Fruit fly (Drosophila melanogaster) whole organism, embryonic: ENCODE measurements around the gene CG42795.
A peak's percentile ranks its signal among the peaks of the same experiment; 100 is the strongest.

Experiments
- Antp ChIP-seq: fragments of 200-800 bp; sonication (Bioruptor generic); optimal IDR thresholded peaks from 3 replicates; lab custom pipeline; 2016; ENCODE audit warnings: missing biosample characterization, missing genetic modification characterization
- Atf6 ChIP-seq: fragments of 200-800 bp; sonication (Bioruptor generic); IDR thresholded peaks from 2 replicates; pipeline ENCODE4 v1.3.6; 2022; ENCODE audit warnings: missing biosample characterization, missing genetic modification characterization
- CG10462 ChIP-seq: fragments of 200-800 bp; sonication (Bioruptor generic); optimal IDR thresholded peaks from 2 replicates; lab custom pipeline; 2016; ENCODE audit warnings: missing biosample characterization, missing genetic modification characterization
- CG11723 ChIP-seq: fragments of 200-800 bp; sonication (Bioruptor generic); optimal IDR thresholded peaks from 2 replicates; lab custom pipeline; 2017; ENCODE audit warnings: missing biosample characterization, mild to moderate bottlenecking, missing genetic modification characterization
- CG12219 ChIP-seq: fragments of 200-800 bp; sonication (Bioruptor generic); optimal IDR thresholded peaks from 3 replicates; lab custom pipeline; 2018; ENCODE audit warnings: missing biosample characterization, mild to moderate bottlenecking, missing genetic modification characterization
- CG12299 ChIP-seq: fragments of 200-800 bp; sonication (Bioruptor generic); optimal IDR thresholded peaks from 2 replicates; lab custom pipeline; 2018; ENCODE audit warnings: missing biosample characterization, mild to moderate bottlenecking, missing genetic modification characterization
- CG12942 ChIP-seq: fragments of 200-800 bp; sonication (Bioruptor generic); optimal IDR thresholded peaks from 3 replicates; lab custom pipeline; 2016; ENCODE audit warnings: missing biosample characterization, missing genetic modification characterization
- CG16863 ChIP-seq: fragments of 200-800 bp; sonication (Bioruptor generic); optimal IDR thresholded peaks from 3 replicates; lab custom pipeline; 2016; ENCODE audit warnings: missing biosample characterization, missing genetic modification characterization
- CG18262 ChIP-seq: fragments of 200-800 bp; optimal IDR thresholded peaks from 3 replicates; lab custom pipeline; 2019; ENCODE audit warnings: missing biosample characterization, mild to moderate bottlenecking, missing genetic modification characterization, moderate library complexity
- CG2875 ChIP-seq: fragments of 200-800 bp; sonication (Bioruptor generic); optimal IDR thresholded peaks from 2 replicates; lab custom pipeline; 2017; ENCODE audit warnings: missing biosample characterization, mild to moderate bottlenecking, missing genetic modification characterization, missing genetic modification reagents
- CG30403 ChIP-seq: fragments of 200-800 bp; sonication (Bioruptor generic); optimal IDR thresholded peaks from 3 replicates; lab custom pipeline; 2016; ENCODE audit warnings: missing biosample characterization, missing genetic modification characterization
- CG30431 ChIP-seq: fragments of 200-800 bp; sonication (Bioruptor generic); optimal IDR thresholded peaks from 2 replicates; lab custom pipeline; 2017; ENCODE audit warnings: missing biosample characterization, missing genetic modification characterization
- CG32532 ChIP-seq: fragments of 200-800 bp; sonication (Bioruptor generic); IDR thresholded peaks from 2 replicates; pipeline ENCODE4 v1.3.6; 2022; ENCODE audit warnings: missing biosample characterization, missing genetic modification characterization
- CG32767 ChIP-seq: fragments of 200-800 bp; sonication (Bioruptor generic); IDR thresholded peaks from 2 replicates; pipeline ENCODE4 v1.3.6; 2022; ENCODE audit warnings: missing biosample characterization, missing genetic modification characterization
- CG4730 ChIP-seq: fragments of 200-800 bp; sonication (Bioruptor generic); IDR thresholded peaks from 2 replicates; pipeline ENCODE4 v1.3.6; 2022; ENCODE audit warnings: missing biosample characterization, missing genetic modification characterization
- CG6654 ChIP-seq: fragments of 200-800 bp; sonication (Bioruptor generic); optimal IDR thresholded peaks from 2 replicates; lab custom pipeline; 2017; ENCODE audit warnings: missing biosample characterization, mild to moderate bottlenecking, missing genetic modification characterization
- CG6854 ChIP-seq: fragments of 200-800 bp; sonication (Bioruptor generic); optimal IDR thresholded peaks from 3 replicates; lab custom pipeline; 2017; ENCODE audit warnings: missing biosample characterization, mild to moderate bottlenecking, missing genetic modification characterization
- CG7786 ChIP-seq: fragments of 200-800 bp; sonication (Bioruptor generic); optimal IDR thresholded peaks from 2 replicates; lab custom pipeline; 2016; ENCODE audit warnings: missing biosample characterization, missing genetic modification characterization
- CG8281 ChIP-seq: fragments of 200-800 bp; sonication (Bioruptor generic); optimal IDR thresholded peaks from 2 replicates; lab custom pipeline; 2018; ENCODE audit warnings: missing biosample characterization, mild to moderate bottlenecking, missing genetic modification characterization, moderate library complexity
- CG9876 ChIP-seq: fragments of 200-800 bp; sonication (Bioruptor generic); optimal IDR thresholded peaks from 2 replicates; lab custom pipeline; 2016; ENCODE audit warnings: missing biosample characterization, missing genetic modification characterization
- Dp ChIP-seq: fragments of 200-800 bp; sonication (Bioruptor generic); optimal IDR thresholded peaks from 2 replicates; lab custom pipeline; 2018; ENCODE audit warnings: missing biosample characterization, mild to moderate bottlenecking, missing genetic modification characterization, moderate library complexity
- Eip74EF ChIP-seq, 2 experiments: fragments of 200-800 bp in 1 of 2; fragments of >200 bp in 1 of 2; sonication (Bioruptor generic) in 1 of 2; optimal IDR thresholded peaks; 2 replicates each; lab custom pipeline; 2017 to 2019; ENCODE audit warnings: missing biosample characterization in 2 of 2, missing genetic modification characterization in 2 of 2, mild to moderate bottlenecking in 1 of 2, moderate library complexity in 1 of 2
- Jarid2 ChIP-seq: fragments of 200-800 bp; sonication (Bioruptor generic); optimal IDR thresholded peaks from 3 replicates; lab custom pipeline; 2017; ENCODE audit warnings: mild to moderate bottlenecking, missing biosample characterization, missing genetic modification reagents, missing genetic modification characterization
- Lhr ChIP-seq: fragments of 200-800 bp; sonication (Bioruptor generic); optimal IDR thresholded peaks from 3 replicates; lab custom pipeline; 2017; ENCODE audit warnings: mild to moderate bottlenecking, missing biosample characterization, missing genetic modification reagents, missing genetic modification characterization
- MBD-R2 ChIP-seq: fragments of 200-800 bp; sonication (Bioruptor generic); IDR thresholded peaks from 2 replicates; pipeline ENCODE4 v1.3.6; 2022; ENCODE audit warnings: missing biosample characterization, missing genetic modification characterization
- Nf-YC ChIP-seq: fragments of 200-800 bp; optimal IDR thresholded peaks from 3 replicates; lab custom pipeline; 2019; ENCODE audit warnings: missing biosample characterization, mild to moderate bottlenecking, missing genetic modification characterization, moderate library complexity
- Side ChIP-seq: fragments of 200-800 bp; sonication (Bioruptor generic); optimal IDR thresholded peaks from 2 replicates; lab custom pipeline; 2016; ENCODE audit warnings: missing biosample characterization, missing genetic modification characterization
- Sry-β ChIP-seq: fragments of 200-800 bp; sonication (Bioruptor generic); optimal IDR thresholded peaks from 2 replicates; lab custom pipeline; 2018; ENCODE audit warnings: missing biosample characterization, mild to moderate bottlenecking, missing genetic modification characterization, moderate library complexity
- Trl ChIP-seq, 3 experiments: fragments of >200 bp in 2 of 3; fragments of 200-800 bp in 1 of 3; sonication (Bioruptor generic) in 1 of 3; optimal IDR thresholded peaks; 2 replicates in 1 of 3; 3 replicates in 2 of 3; lab custom pipeline; 2016 to 2017; ENCODE audit warnings: missing biosample characterization in 1 of 3, missing genetic modification characterization in 1 of 3
- ab ChIP-seq: fragments of 200-800 bp; sonication (Bioruptor generic); optimal IDR thresholded peaks from 2 replicates; lab custom pipeline; 2016; ENCODE audit warnings: missing biosample characterization, missing genetic modification characterization
- al ChIP-seq: fragments of 200-800 bp; sonication (Bioruptor generic); IDR thresholded peaks from 2 replicates; pipeline ENCODE4 v1.3.6; 2022; ENCODE audit warnings: missing biosample characterization, missing genetic modification characterization
- corto ChIP-seq: fragments of 200-800 bp; sonication (Bioruptor generic); optimal IDR thresholded peaks from 2 replicates; lab custom pipeline; 2016; ENCODE audit warnings: missing biosample characterization, mild to moderate bottlenecking, missing genetic modification characterization, moderate library complexity
- da ChIP-seq: fragments of 200-800 bp; sonication (Bioruptor generic); optimal IDR thresholded peaks from 2 replicates; lab custom pipeline; 2016; ENCODE audit warnings: missing biosample characterization, missing genetic modification characterization
- dati ChIP-seq: fragments of 200-800 bp; sonication (Bioruptor generic); IDR thresholded peaks from 2 replicates; pipeline ENCODE4 v1.3.6; 2022; ENCODE audit warnings: missing biosample characterization, missing genetic modification characterization
- dmrt99B ChIP-seq: fragments of 200-800 bp; sonication (Bioruptor generic); optimal IDR thresholded peaks from 2 replicates; lab custom pipeline; 2018; ENCODE audit warnings: missing biosample characterization, mild to moderate bottlenecking, missing genetic modification characterization, moderate library complexity
- dysf ChIP-seq: fragments of 200-800 bp; sonication (Bioruptor generic); IDR thresholded peaks from 3 replicates; pipeline ENCODE4 v1.3.6; 2022; ENCODE audit warnings: missing biosample characterization, missing genetic modification characterization
- ems ChIP-seq: fragments of 200-800 bp; sonication (Bioruptor generic); optimal IDR thresholded peaks from 3 replicates; lab custom pipeline; 2016; ENCODE audit warnings: missing biosample characterization, missing genetic modification characterization
- grn ChIP-seq: fragments of 200-800 bp; sonication (Bioruptor generic); optimal IDR thresholded peaks from 3 replicates; lab custom pipeline; 2017; ENCODE audit warnings: missing biosample characterization, missing genetic modification characterization
- gsb ChIP-seq: fragments of 200-800 bp; sonication (Bioruptor generic); IDR thresholded peaks from 2 replicates; pipeline ENCODE4 v1.3.6; 2022; ENCODE audit warnings: missing biosample characterization, missing genetic modification characterization
- kay ChIP-seq: fragments of 200-800 bp; sonication (Bioruptor generic); optimal IDR thresholded peaks from 2 replicates; lab custom pipeline; 2016; ENCODE audit warnings: missing biosample characterization, missing genetic modification characterization
- lbe ChIP-seq: fragments of 200-800 bp; sonication (Bioruptor generic); optimal IDR thresholded peaks from 2 replicates; lab custom pipeline; 2016; ENCODE audit warnings: missing biosample characterization, mild to moderate bottlenecking, missing genetic modification characterization
- lmd ChIP-seq: fragments of 200-800 bp; sonication (Bioruptor generic); IDR thresholded peaks from 2 replicates; pipeline ENCODE4 v1.3.6; 2022; ENCODE audit warnings: missing biosample characterization, missing genetic modification characterization
- luna ChIP-seq: fragments of 200-800 bp; sonication (Bioruptor generic); optimal IDR thresholded peaks from 2 replicates; lab custom pipeline; 2016; ENCODE audit warnings: missing biosample characterization, missing genetic modification characterization
- nom ChIP-seq: fragments of 200-800 bp; sonication (Bioruptor generic); optimal IDR thresholded peaks from 2 replicates; lab custom pipeline; 2017; ENCODE audit warnings: missing biosample characterization, missing genetic modification characterization, mild to moderate bottlenecking, moderate library complexity, missing genetic modification reagents
- pb ChIP-seq: fragments of 200-800 bp; sonication (Bioruptor generic); optimal IDR thresholded peaks from 3 replicates; lab custom pipeline; 2016; ENCODE audit warnings: missing biosample characterization, missing genetic modification characterization
- peb ChIP-seq: fragments of 200-800 bp; sonication (Bioruptor generic); IDR thresholded peaks from 2 replicates; pipeline ENCODE4 v1.3.6; 2022; ENCODE audit warnings: missing biosample characterization, missing genetic modification characterization
- ranshi ChIP-seq: fragments of 200-800 bp; sonication (Bioruptor generic); IDR thresholded peaks from 2 replicates; pipeline ENCODE4 v1.3.6; 2022; ENCODE audit warnings: missing biosample characterization, missing genetic modification characterization
- sd ChIP-seq: fragments of 200-800 bp; sonication (Bioruptor generic); optimal IDR thresholded peaks from 3 replicates; lab custom pipeline; 2018; ENCODE audit warnings: missing biosample characterization, mild to moderate bottlenecking, missing genetic modification characterization, moderate library complexity
- sens ChIP-seq: fragments of 200-800 bp; sonication (Bioruptor generic); peaks from one replicate; lab custom pipeline; 2016; ENCODE audit warnings: missing biosample characterization, missing genetic modification characterization
- sima ChIP-seq: fragments of 200-800 bp; sonication (Bioruptor generic); optimal IDR thresholded peaks from 2 replicates; lab custom pipeline; 2016; ENCODE audit warnings: missing biosample characterization, missing genetic modification characterization
- sisA ChIP-seq: fragments of 200-800 bp; sonication (Bioruptor generic); IDR thresholded peaks from 2 replicates; pipeline ENCODE4 v1.3.6; 2022; ENCODE audit warnings: missing biosample characterization, missing genetic modification characterization
- sug ChIP-seq: fragments of 200-800 bp; optimal IDR thresholded peaks from 2 replicates; lab custom pipeline; 2019; ENCODE audit warnings: missing biosample characterization, mild to moderate bottlenecking, missing genetic modification characterization, moderate library complexity

The CG42795 gene

dm6 chr3R:10189520-10189919, 36.0 kb upstream of the CG42795 start, which contains the start of gene CG12814 (continued):
- TF ChIP-seq gsb (GFP tag; lab: Robert Waterston, UW) (no peak), sd (tag; lab: Kevin White, UChicago) (no peak), da (GFP tag; lab: Kevin White, UChicago) (no peak), dysf (GFP tag; lab: Robert Waterston, UW) (no peak), sisA (GFP tag; lab: Robert Waterston, UW) (no peak), CG30403 (no peak), Dp (GFP tag; lab: Kevin White, UChicago) (peak; percentile 81), CG10462 (GFP tag; lab: Kevin White, UChicago) (no peak), Trl (optimal IDR thresholded peaks at IDR 0.05; lab: Kevin White, UChicago) (peak; percentile 55 to 78), Trl (GFP tag; optimal IDR thresholded peaks at IDR 0.05; lab: Kevin White, UChicago) (peak; percentile 20), CG12219 (GFP tag; lab: Kevin White, UChicago) (no peak), sens (GFP tag; lab: Kevin White, UChicago) (peak; percentile 14), Side (no peak), Sry-β (GFP tag; lab: Kevin White, UChicago) (no peak), sug (no peak), Eip74EF (GFP tag; optimal IDR thresholded peaks at IDR 0.05; lab: Kevin White, UChicago) (peak in 1 of 2 experiments; percentile 7), CG12299 (tag; lab: Kevin White, UChicago) (peak; percentile 15), lmd (GFP tag; lab: Robert Waterston, UW) (no peak), lbe (peak; percentile 41), CG30431 (no peak), CG2875 (no peak), CG11723 (GFP tag; lab: Kevin White, UChicago) (no peak), Atf6 (GFP tag; lab: Robert Waterston, UW) (no peak), CG7786 (no peak), CG8281 (tag; lab: Kevin White, UChicago) (no peak), MBD-R2 (GFP tag; lab: Robert Waterston, UW) (no peak), grn (no peak), CG4730 (GFP tag; lab: Robert Waterston, UW) (no peak), al (GFP tag; lab: Robert Waterston, UW) (no peak), pb (GFP tag; lab: Kevin White, UChicago) (no peak), corto (GFP tag; lab: Kevin White, UChicago) (no peak), Jarid2 (GFP tag; lab: Kevin White, UChicago) (peak; percentile 73), sima (GFP tag; lab: Kevin White, UChicago) (no peak), CG6854 (GFP tag; lab: Kevin White, UChicago) (no peak), Nf-YC (no peak), ranshi (GFP tag; lab: Robert Waterston, UW) (no peak), peb (GFP tag; lab: Robert Waterston, UW) (no peak), luna (GFP tag; lab: Kevin White, UChicago) (no peak), dmrt99B (peak; percentile 7), kay (GFP tag; lab: Kevin White, UChicago) (no peak), CG16863 (no peak), ab (GFP tag; lab: Kevin White, UChicago) (no peak), Lhr (GFP tag; lab: Kevin White, UChicago) (peak; percentile 2), CG9876 (GFP tag; lab: Kevin White, UChicago) (no peak), CG12942 (GFP tag; lab: Kevin White, UChicago) (no peak), CG32767 (GFP tag; lab: Robert Waterston, UW) (no peak), CG18262 (tag; lab: Kevin White, UChicago) (no peak), nom (GFP tag; lab: Kevin White, UChicago) (peak; percentile 88), CG32532 (no peak), CG6654 (GFP tag; lab: Kevin White, UChicago) (no peak), Antp (GFP tag; lab: Kevin White, UChicago) (no peak), ems (no peak), dati (GFP tag; lab: Robert Waterston, UW) (no peak)
